Worm (Caenorhabditis elegans): Measurements from ENCODE around the gene dyf-11.

- TF ChIP-seq hmg-20 (GFP tag; IDR thresholded peaks at IDR 0.05) (no peak), ceh-79 (tag; optimal IDR thresholded peaks at IDR 0.05) (no peak), F57C9.4 (tag; optimal IDR thresholded peaks at IDR 0.05) (no peak), ceh-40 (GFP tag; IDR thresholded peaks at IDR 0.05) (no peak), ama-1 (optimal IDR thresholded peaks at IDR 0.05) (no peak), ama-1 (GFP tag; optimal IDR thresholded peaks at IDR 0.05) (no peak)
These were observed 49.5 kb downstream of the dyf-11 start, which contains the start of gene F25E2.3 for ce11 chrX:813063-813462.

Measured in whole organism, young adult.